Fruit fly (Drosophila melanogaster) whole organism, embryonic: ENCODE data around the gene CG10866.
A peak's percentile ranks its signal among the peaks of the same experiment; 100 is the strongest.

Experiments
- ATbp ChIP-seq: fragments of 200-800 bp; sonication (Bioruptor generic); optimal IDR thresholded peaks from 2 replicates; lab custom pipeline; 2017; ENCODE audit warnings: missing biosample characterization, mild to moderate bottlenecking, missing genetic modification characterization, missing genetic modification reagents
- Asciz ChIP-seq: fragments of 200-800 bp; sonication (Bioruptor generic); optimal IDR thresholded peaks from 2 replicates; lab custom pipeline; 2017; ENCODE audit warnings: missing biosample characterization, mild to moderate bottlenecking, missing genetic modification characterization, missing genetic modification reagents
- CG13123 ChIP-seq: fragments of 200-800 bp; sonication (Bioruptor generic); optimal IDR thresholded peaks from 2 replicates; lab custom pipeline; 2016; ENCODE audit warnings: missing biosample characterization, missing genetic modification characterization
- CG13424 ChIP-seq: fragments of 200-800 bp; sonication (Bioruptor generic); optimal IDR thresholded peaks from 2 replicates; lab custom pipeline; 2019; ENCODE audit warnings: missing biosample characterization, mild to moderate bottlenecking, missing genetic modification characterization, moderate library complexity
- CG16779 ChIP-seq: fragments of 200-800 bp; sonication (Bioruptor generic); IDR thresholded peaks from 2 replicates; pipeline ENCODE4 v1.3.6; 2022; ENCODE audit warnings: missing biosample characterization, missing genetic modification characterization
- CG1832 ChIP-seq: fragments of 200-800 bp; sonication (Bioruptor generic); optimal IDR thresholded peaks from 2 replicates; lab custom pipeline; 2017; ENCODE audit warnings: missing biosample characterization, mild to moderate bottlenecking, missing genetic modification characterization, inconsistent platforms
- CG18619 ChIP-seq: fragments of 200-800 bp; sonication (Bioruptor generic); optimal IDR thresholded peaks from 3 replicates; lab custom pipeline; 2017; ENCODE audit warnings: missing biosample characterization, mild to moderate bottlenecking, missing genetic modification characterization
- CG34376 ChIP-seq: fragments of 200-800 bp; sonication (Bioruptor generic); optimal IDR thresholded peaks from 2 replicates; lab custom pipeline; 2018; ENCODE audit warnings: missing biosample characterization, mild to moderate bottlenecking, missing genetic modification characterization
- CG3838 ChIP-seq: fragments of 200-800 bp; sonication (Bioruptor generic); optimal IDR thresholded peaks from 3 replicates; lab custom pipeline; 2016; ENCODE audit warnings: missing biosample characterization, missing genetic modification characterization
- CG3847 ChIP-seq: fragments of 200-800 bp; sonication (Bioruptor generic); IDR thresholded peaks from 2 replicates; pipeline ENCODE4 v1.3.6; 2022; ENCODE audit warnings: missing biosample characterization, missing genetic modification characterization
- CG4282 ChIP-seq: fragments of 200-800 bp; sonication (Bioruptor generic); optimal IDR thresholded peaks from 2 replicates; lab custom pipeline; 2016; ENCODE audit warnings: missing biosample characterization, missing genetic modification characterization
- CG4360 ChIP-seq: fragments of 200-800 bp; sonication (Bioruptor generic); IDR thresholded peaks from 2 replicates; pipeline ENCODE4 v1.3.6; 2022; ENCODE audit warnings: missing biosample characterization, missing genetic modification characterization
- CG4404 ChIP-seq: fragments of 200-800 bp; sonication (Bioruptor generic); IDR thresholded peaks from 2 replicates; pipeline ENCODE4 v1.3.6; 2022; ENCODE audit warnings: missing biosample characterization, missing genetic modification characterization
- CG4424 ChIP-seq: fragments of 200-800 bp; sonication (Bioruptor generic); optimal IDR thresholded peaks from 3 replicates; lab custom pipeline; 2016; ENCODE audit warnings: missing biosample characterization, missing genetic modification characterization
- CG4854 ChIP-seq: fragments of 200-800 bp; sonication (Bioruptor generic); optimal IDR thresholded peaks from 2 replicates; lab custom pipeline; 2016; ENCODE audit warnings: missing biosample characterization, missing genetic modification characterization, inconsistent platforms
- CG6272 ChIP-seq: fragments of 200-800 bp; sonication (Bioruptor generic); IDR thresholded peaks from 2 replicates; pipeline ENCODE4 v1.3.6; 2022; ENCODE audit warnings: missing biosample characterization, missing genetic modification characterization
- CG8765 ChIP-seq: fragments of 200-800 bp; sonication (Bioruptor generic); IDR thresholded peaks from 2 replicates; pipeline ENCODE4 v1.3.6; 2022; ENCODE audit warnings: missing biosample characterization, missing genetic modification characterization
- CG8924 ChIP-seq: fragments of 200-800 bp; optimal IDR thresholded peaks from 3 replicates; lab custom pipeline; 2019; ENCODE audit warnings: missing biosample characterization, mild to moderate bottlenecking, missing genetic modification characterization, moderate library complexity
- CG9215 ChIP-seq: fragments of 200-800 bp; sonication (Bioruptor generic); IDR thresholded peaks from 2 replicates; pipeline ENCODE4 v1.3.6; 2022; ENCODE audit warnings: missing biosample characterization, missing genetic modification characterization
- CG9876 ChIP-seq: fragments of 200-800 bp; sonication (Bioruptor generic); optimal IDR thresholded peaks from 2 replicates; lab custom pipeline; 2016; ENCODE audit warnings: missing biosample characterization, missing genetic modification characterization
- Dbx ChIP-seq: fragments of 200-800 bp; sonication (Bioruptor generic); IDR thresholded peaks from 3 replicates; pipeline ENCODE4 v1.3.6; 2022; ENCODE audit warnings: missing biosample characterization, missing genetic modification characterization
- Dek ChIP-seq: fragments of 200-800 bp; sonication (Bioruptor generic); optimal IDR thresholded peaks from 3 replicates; lab custom pipeline; 2019; ENCODE audit warnings: missing biosample characterization, mild to moderate bottlenecking, missing genetic modification characterization, moderate library complexity
- Dip3 ChIP-seq: fragments of 200-800 bp; sonication (Bioruptor generic); optimal IDR thresholded peaks from 3 replicates; lab custom pipeline; 2016; ENCODE audit warnings: missing biosample characterization, missing genetic modification characterization
- H15 ChIP-seq: fragments of 200-800 bp; sonication (Bioruptor generic); IDR thresholded peaks from 3 replicates; pipeline ENCODE4 v1.3.6; 2022; ENCODE audit warnings: missing biosample characterization, missing genetic modification characterization
- Hr39 ChIP-seq: fragments of >200 bp; optimal IDR thresholded peaks from 2 replicates; lab custom pipeline; 2017
- Hsf ChIP-seq: fragments of 200-800 bp; sonication (Bioruptor generic); optimal IDR thresholded peaks from 3 replicates; lab custom pipeline; 2016; ENCODE audit warnings: missing biosample characterization, missing genetic modification characterization
- Kr ChIP-seq: fragments of 200-800 bp; sonication (Bioruptor generic); optimal IDR thresholded peaks from 2 replicates; lab custom pipeline; 2017; ENCODE audit warnings: missing biosample characterization, mild to moderate bottlenecking, missing genetic modification characterization
- Opbp ChIP-seq: fragments of 200-800 bp; sonication (Bioruptor generic); IDR thresholded peaks from 3 replicates; pipeline ENCODE4 v1.3.6; 2022; ENCODE audit warnings: missing biosample characterization, missing genetic modification characterization; ENCODE audit not compliant: partially characterized antibody
- PHDP ChIP-seq: fragments of 200-800 bp; sonication (Bioruptor generic); optimal IDR thresholded peaks from 3 replicates; lab custom pipeline; 2018; ENCODE audit warnings: missing biosample characterization, mild to moderate bottlenecking, missing genetic modification characterization, moderate library complexity
- Poxn ChIP-seq: fragments of 200-800 bp; sonication (Bioruptor generic); IDR thresholded peaks from 2 replicates; pipeline ENCODE4 v1.3.6; 2022; ENCODE audit warnings: missing biosample characterization, missing genetic modification characterization
- Scr ChIP-seq: fragments of 200-800 bp; sonication (Bioruptor generic); IDR thresholded peaks from 2 replicates; pipeline ENCODE4 v1.3.6; 2022; ENCODE audit warnings: missing biosample characterization, missing genetic modification characterization; ENCODE audit not compliant: partially characterized antibody
- ap ChIP-seq: fragments of 200-800 bp; sonication (Bioruptor generic); IDR thresholded peaks from 2 replicates; pipeline ENCODE4 v1.3.6; 2022; ENCODE audit warnings: missing biosample characterization, missing genetic modification characterization
- bcd ChIP-seq: fragments of 200-800 bp; sonication (Bioruptor generic); optimal IDR thresholded peaks from 2 replicates; lab custom pipeline; 2017; ENCODE audit warnings: missing biosample characterization, mild to moderate bottlenecking, missing genetic modification characterization
- bowl ChIP-seq: fragments of 200-800 bp; sonication (Bioruptor generic); IDR thresholded peaks from 2 replicates; pipeline ENCODE4 v1.3.6; 2022; ENCODE audit warnings: missing biosample characterization, missing genetic modification characterization
- bsh ChIP-seq, 2 experiments: fragments of 200-800 bp; sonication (Bioruptor generic); optimal IDR thresholded peaks; 2 replicates each; lab custom pipeline; 2017 to 2018; ENCODE audit warnings: mild to moderate bottlenecking in 2 of 2, missing biosample characterization in 2 of 2, missing genetic modification characterization in 2 of 2, moderate library complexity in 1 of 2
- btn ChIP-seq: fragments of 200-800 bp; sonication (Bioruptor generic); optimal IDR thresholded peaks from 2 replicates; lab custom pipeline; 2016; ENCODE audit warnings: missing biosample characterization, missing genetic modification characterization
- chinmo ChIP-seq: fragments of 200-800 bp; sonication (Bioruptor generic); IDR thresholded peaks from 4 replicates; pipeline ENCODE4 v1.3.6; 2022; ENCODE audit warnings: missing biosample characterization, missing genetic modification characterization; ENCODE audit not compliant: partially characterized antibody
- da ChIP-seq: fragments of 200-800 bp; sonication (Bioruptor generic); optimal IDR thresholded peaks from 2 replicates; lab custom pipeline; 2016; ENCODE audit warnings: missing biosample characterization, missing genetic modification characterization
- danr ChIP-seq: fragments of 200-800 bp; sonication (Bioruptor generic); IDR thresholded peaks from 2 replicates; pipeline ENCODE4 v1.3.6; 2022; ENCODE audit warnings: missing biosample characterization, missing genetic modification characterization
- fd3F ChIP-seq: fragments of 200-800 bp; sonication (Bioruptor generic); optimal IDR thresholded peaks from 2 replicates; lab custom pipeline; 2018; ENCODE audit warnings: missing biosample characterization, mild to moderate bottlenecking, missing genetic modification characterization, moderate library complexity
- gcm ChIP-seq: fragments of 200-800 bp; sonication (Bioruptor generic); optimal IDR thresholded peaks from 2 replicates; lab custom pipeline; 2019; ENCODE audit warnings: missing biosample characterization, mild to moderate bottlenecking, missing genetic modification characterization, moderate library complexity
- luna ChIP-seq: fragments of 200-800 bp; sonication (Bioruptor generic); optimal IDR thresholded peaks from 2 replicates; lab custom pipeline; 2016; ENCODE audit warnings: missing biosample characterization, missing genetic modification characterization
- maf-S ChIP-seq: fragments of 200-800 bp; sonication (Bioruptor generic); optimal IDR thresholded peaks from 2 replicates; lab custom pipeline; 2016; ENCODE audit warnings: missing biosample characterization, missing genetic modification characterization
- shn ChIP-seq: fragments of 200-800 bp; sonication (Bioruptor generic); optimal IDR thresholded peaks from 3 replicates; lab custom pipeline; 2016; ENCODE audit warnings: missing biosample characterization, missing genetic modification characterization
- slbo ChIP-seq: fragments of 200-800 bp; sonication (Bioruptor generic); IDR thresholded peaks from 2 replicates; pipeline ENCODE4 v1.3.6; 2022; ENCODE audit warnings: missing biosample characterization, missing genetic modification characterization
- so ChIP-seq: fragments of 200-800 bp; sonication (Bioruptor generic); IDR thresholded peaks from 3 replicates; pipeline ENCODE4 v1.3.6; 2022; ENCODE audit warnings: missing biosample characterization, missing genetic modification characterization
- tna ChIP-seq: fragments of 200-800 bp; sonication (Bioruptor generic); IDR thresholded peaks from 2 replicates; pipeline ENCODE4 v1.3.6; 2022; ENCODE audit warnings: missing biosample characterization, missing genetic modification characterization; ENCODE audit not compliant: partially characterized antibody
- tx ChIP-seq: fragments of 200-800 bp; sonication (Bioruptor generic); optimal IDR thresholded peaks from 2 replicates; lab custom pipeline; 2016; ENCODE audit warnings: missing biosample characterization, missing genetic modification characterization

The CG10866 gene

DNA sequence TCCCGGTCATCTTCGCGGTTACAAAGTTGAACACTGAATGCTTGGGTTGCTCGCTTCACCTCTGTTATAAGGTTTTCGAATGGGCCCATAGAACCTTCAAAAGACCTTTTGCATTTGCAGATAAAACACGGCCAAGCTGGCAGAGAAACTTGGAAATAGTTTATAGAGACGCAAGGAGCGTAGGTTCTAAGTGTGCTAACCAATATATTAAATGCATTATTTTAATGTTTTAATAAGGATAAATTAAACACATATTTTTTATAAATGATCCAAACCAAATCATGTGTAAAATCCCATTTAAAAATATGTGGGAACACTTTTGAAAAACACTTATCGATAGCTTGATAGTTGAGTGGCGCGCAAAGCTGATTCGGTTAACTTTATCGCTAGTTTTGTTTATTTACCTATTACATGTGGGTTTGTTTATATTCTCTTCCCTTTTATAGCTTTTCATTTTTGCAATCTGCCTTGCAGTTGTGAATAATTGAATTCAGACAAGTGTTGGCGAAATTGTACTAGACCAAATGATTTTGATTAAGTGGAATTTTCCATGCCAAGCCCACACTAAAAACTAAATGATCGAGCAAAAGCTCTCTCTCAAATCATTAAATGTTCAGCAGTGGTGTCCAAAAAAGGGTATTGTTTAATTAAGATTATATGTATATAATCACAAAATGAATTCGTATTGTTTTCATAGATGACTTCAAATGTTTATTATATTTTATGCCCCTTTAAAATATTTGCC, 2.5 kb upstream of the CG10866 start, which contains the start of gene CG12766 (continued):
- TF ChIP-seq CG4424 (GFP tag; lab: Kevin White, UChicago) (no peak), Kr (GFP tag; lab: Kevin White, UChicago) (no peak), Scr (GFP tag; lab: Robert Waterston, UW) (peak; percentile 64), CG4404 (GFP tag; lab: Robert Waterston, UW) (no peak), bsh (GFP tag; optimal IDR thresholded peaks at IDR 0.05; lab: Kevin White, UChicago) (no peak), Hsf (GFP tag; lab: Kevin White, UChicago) (no peak), CG4282 (GFP tag; lab: Kevin White, UChicago) (no peak), da (GFP tag; lab: Kevin White, UChicago) (no peak), bcd (GFP tag; lab: Kevin White, UChicago) (no peak), CG6272 (GFP tag; lab: Robert Waterston, UW) (no peak), Poxn (no peak), H15 (GFP tag; lab: Robert Waterston, UW) (no peak), Dbx (GFP tag; lab: Robert Waterston, UW) (no peak), danr (GFP tag; lab: Robert Waterston, UW) (no peak), CG8924 (tag; lab: Kevin White, UChicago) (no peak), maf-S (GFP tag; lab: Kevin White, UChicago) (no peak), CG3847 (GFP tag; lab: Robert Waterston, UW) (no peak), slbo (GFP tag; lab: Robert Waterston, UW) (peak; percentile 29; the same call in 1 of the 2 replicates), CG8765 (GFP tag; lab: Robert Waterston, UW) (no peak), CG4360 (no peak), CG3838 (no peak)

DNA sequence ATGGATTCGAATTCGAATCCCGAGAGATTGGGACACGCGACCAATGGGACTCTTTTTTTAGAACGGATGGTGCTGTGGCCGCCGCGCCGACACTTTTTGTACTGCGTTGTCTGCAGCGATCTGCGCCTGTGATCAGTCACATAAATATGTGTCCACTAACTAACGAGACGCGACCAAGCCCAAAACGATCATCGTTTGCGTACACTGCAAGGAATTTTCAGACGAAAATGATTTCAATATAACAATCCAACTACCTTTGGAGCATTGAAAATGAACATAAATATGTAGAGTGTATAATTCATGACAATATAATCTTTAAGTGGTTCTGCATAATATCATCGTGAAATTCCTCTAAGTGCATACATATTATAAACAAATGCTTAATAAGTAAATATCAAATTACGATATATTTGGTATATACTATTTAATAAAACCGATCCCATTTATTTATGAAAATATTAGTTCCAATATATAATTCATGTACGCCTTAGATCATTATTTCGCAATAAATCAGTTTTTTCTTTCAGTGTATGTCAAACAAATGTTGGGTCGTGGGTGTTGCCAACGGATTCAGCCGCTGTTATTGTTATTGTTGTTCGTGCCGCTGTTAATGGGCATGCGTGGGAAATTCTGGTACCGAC, 2.1 kb downstream of the CG10866 start, which contains the start of gene Eip63F-1:
Eip63F-1 (minus strand) TSS at position 51 of the 641 bp plus-strand sequence.
- TF ChIP-seq ap (GFP tag; lab: Robert Waterston, UW) (no peak), CG13123 (GFP tag; lab: Kevin White, UChicago) (peak; percentile 4), ATbp (GFP tag; lab: Kevin White, UChicago) (peak; percentile 51), tna (GFP tag; lab: Robert Waterston, UW) (no peak), Opbp (GFP tag; lab: Robert Waterston, UW) (no peak), shn (GFP tag; lab: Kevin White, UChicago) (no peak), CG13424 (tag; lab: Kevin White, UChicago) (peak; percentile 74), Dek (tag; lab: Kevin White, UChicago) (peak; percentile 28), CG16779 (GFP tag; lab: Robert Waterston, UW) (no peak), CG18619 (peak; percentile 62), fd3F (GFP tag; lab: Kevin White, UChicago) (peak; percentile 56), Asciz (peak; percentile 63), CG4854 (GFP tag; lab: Kevin White, UChicago) (no peak), CG8765 (GFP tag; lab: Robert Waterston, UW) (no peak), CG1832 (GFP tag; lab: Kevin White, UChicago) (no peak), Dip3 (GFP tag; lab: Kevin White, UChicago) (no peak), CG9876 (GFP tag; lab: Kevin White, UChicago) (no peak), gcm (GFP tag; lab: Kevin White, UChicago) (peak; percentile 44), btn (GFP tag; lab: Kevin White, UChicago) (no peak), CG34376 (peak; percentile 22), Poxn (0 out of 2 replicates have a peak, but pooled peaks have one; percentile 7), so (GFP tag; lab: Robert Waterston, UW) (0 out of 3 replicates have a peak, but pooled peaks have one; percentile 12), CG9215 (GFP tag; lab: Robert Waterston, UW) (0 out of 2 replicates have a peak, but pooled peaks have one; percentile 34), PHDP (tag; lab: Kevin White, UChicago) (peak; percentile 70), Hr39 (no peak), chinmo (GFP tag; lab: Robert Waterston, UW) (no peak), bowl (GFP tag; lab: Robert Waterston, UW) (no peak), luna (GFP tag; lab: Kevin White, UChicago) (no peak), tx (no peak)
